Worm (Caenorhabditis elegans) whole organism, young adult: Measurements from ENCODE around the gene nspa-2.

Experiments
- B0035.1 ChIP-seq: sonication (generic microtip); optimal IDR thresholded peaks from 2 replicates; lab custom pipeline; 2016; ENCODE audit warnings: missing genetic modification characterization, mild to moderate bottlenecking, missing compliant biosample characterization, missing genotype, missing genetic modification reagents
- B0336.3 ChIP-seq: fragments of 200-800 bp; sonication (Bioruptor generic); IDR thresholded peaks from 2 replicates; pipeline ENCODE4 v1.3.6; 2022; ENCODE audit warnings: missing genetic modification characterization, missing compliant biosample characterization
- F33H1.4 ChIP-seq: fragments of 200-800 bp; sonication (Bioruptor generic); IDR thresholded peaks from 2 replicates; pipeline ENCODE4 v1.3.6; 2022; ENCODE audit warnings: missing genetic modification reagents, missing genetic modification characterization, missing compliant biosample characterization
- F37B4.10 ChIP-seq: fragments of 200-800 bp; sonication (Bioruptor generic); IDR thresholded peaks from 2 replicates; pipeline ENCODE4 v1.3.6; 2022; ENCODE audit warnings: missing genetic modification characterization, missing compliant biosample characterization
- F39B2.1 ChIP-seq: fragments of 200-800 bp; sonication (Bioruptor generic); IDR thresholded peaks from 2 replicates; pipeline ENCODE4 v1.3.6; 2022; ENCODE audit warnings: missing genetic modification reagents, missing genetic modification characterization, missing compliant biosample characterization
- F49E8.2 ChIP-seq: sonication (generic microtip); optimal IDR thresholded peaks from 3 replicates; lab custom pipeline; 2017; ENCODE audit warnings: missing genetic modification characterization, mild to moderate bottlenecking, missing compliant biosample characterization, antibody characterized with exemption, moderate library complexity; ENCODE audit not compliant: insufficient read depth
- F52B5.7 ChIP-seq: sonication (generic microtip); optimal IDR thresholded peaks from 2 replicates; lab custom pipeline; 2016; ENCODE audit warnings: mild to moderate bottlenecking, missing genetic modification characterization, missing compliant biosample characterization
- F55B11.4 ChIP-seq: sonication (generic microtip); optimal IDR thresholded peaks from 2 replicates; lab custom pipeline; 2016; ENCODE audit warnings: missing compliant biosample characterization, missing genetic modification characterization, borderline replicate concordance; ENCODE audit not compliant: insufficient read depth
- F57A8.1 ChIP-seq: fragments of 200-800 bp; sonication (Bioruptor generic); optimal IDR thresholded peaks from 2 replicates; lab custom pipeline; 2018; ENCODE audit warnings: mild to moderate bottlenecking, missing genetic modification characterization, moderate library complexity, missing compliant biosample characterization
- T07F8.4 ChIP-seq: sonication (generic microtip); optimal IDR thresholded peaks from 2 replicates; lab custom pipeline; 2016; ENCODE audit warnings: mild to moderate bottlenecking, missing genetic modification characterization, moderate library complexity, missing compliant biosample characterization
- T26A5.8 ChIP-seq: sonication (generic microtip); optimal IDR thresholded peaks from 2 replicates; lab custom pipeline; 2016; ENCODE audit warnings: missing genetic modification characterization, missing compliant biosample characterization
- Y53F4B.3 ChIP-seq: fragments of 200-800 bp; sonication (Bioruptor generic); IDR thresholded peaks from 2 replicates; pipeline ENCODE4 v1.3.6; 2022; ENCODE audit warnings: missing genetic modification reagents, missing genetic modification characterization, missing compliant biosample characterization
- Y53G8AR.9 ChIP-seq: fragments of 200-800 bp; sonication (Bioruptor generic); conservative IDR thresholded peaks from 2 replicates; pipeline ENCODE4 v1.3.6; 2022; ENCODE audit warnings: missing genetic modification reagents, missing genetic modification characterization, missing compliant biosample characterization
- Y56A3A.18 ChIP-seq: fragments of 200-800 bp; sonication (Bioruptor generic); IDR thresholded peaks from 2 replicates; pipeline ENCODE4 v1.3.6; 2022; ENCODE audit warnings: missing genetic modification reagents, missing genetic modification characterization, missing compliant biosample characterization
- Y79H2A.3 ChIP-seq: fragments of 200-800 bp; sonication (Bioruptor generic); conservative IDR thresholded peaks from 2 replicates; pipeline ENCODE4 v1.3.6; 2022; ENCODE audit warnings: missing genetic modification reagents, missing genetic modification characterization, missing compliant biosample characterization
- Y95B8A.8 ChIP-seq: fragments of 200-800 bp; sonication (Bioruptor generic); IDR thresholded peaks from 2 replicates; pipeline ENCODE4 v1.3.6; 2022; ENCODE audit warnings: missing genetic modification reagents, missing genetic modification characterization, missing compliant biosample characterization
- atf-7 ChIP-seq: sonication (generic microtip); optimal IDR thresholded peaks from 2 replicates; lab custom pipeline; 2017; ENCODE audit warnings: mild to moderate bottlenecking, missing genetic modification characterization, missing compliant biosample characterization
- bed-1 ChIP-seq: fragments of 200-800 bp; sonication (Bioruptor generic); IDR thresholded peaks from 2 replicates; pipeline ENCODE4 v1.3.6; 2022; ENCODE audit warnings: missing genetic modification reagents, missing genetic modification characterization, missing compliant biosample characterization
- ccch-3 ChIP-seq: fragments of 200-800 bp; sonication (Bioruptor generic); optimal IDR thresholded peaks from 2 replicates; lab custom pipeline; 2018; ENCODE audit warnings: mild to moderate bottlenecking, missing genetic modification characterization, missing compliant biosample characterization
- cebp-2 ChIP-seq: fragments of 200-800 bp; sonication (Bioruptor generic); IDR thresholded peaks from 2 replicates; pipeline ENCODE4 v1.3.6; 2022; ENCODE audit warnings: missing genetic modification characterization, missing compliant biosample characterization
- ceh-100 ChIP-seq: fragments of 200-800 bp; sonication (Bioruptor generic); IDR thresholded peaks from 2 replicates; pipeline ENCODE4 v1.3.6; 2022; ENCODE audit warnings: missing genetic modification reagents, missing genetic modification characterization, missing compliant biosample characterization
- ceh-58 ChIP-seq: fragments of 200-800 bp; sonication (Bioruptor generic); IDR thresholded peaks from 2 replicates; pipeline ENCODE4 v1.3.6; 2022; ENCODE audit warnings: missing genetic modification characterization, missing compliant biosample characterization
- ceh-79 ChIP-seq: sonication (generic microtip); optimal IDR thresholded peaks from 2 replicates; lab custom pipeline; 2017; ENCODE audit warnings: mild to moderate bottlenecking, missing genetic modification characterization, missing compliant biosample characterization
- ceh-91 ChIP-seq: fragments of 200-800 bp; sonication (Bioruptor generic); IDR thresholded peaks from 2 replicates; pipeline ENCODE4 v1.3.6; 2022; ENCODE audit warnings: missing genetic modification reagents, missing genetic modification characterization, missing compliant biosample characterization
- chd-7 ChIP-seq: sonication (generic microtip); optimal IDR thresholded peaks from 2 replicates; lab custom pipeline; 2016; ENCODE audit warnings: mild to moderate bottlenecking, missing genetic modification characterization, moderate library complexity, missing compliant biosample characterization
- dpl-1 ChIP-seq: fragments of 150-350 bp; optimal IDR thresholded peaks from 2 replicates; lab custom pipeline; 2014; ENCODE audit warnings: missing biosample characterization, missing genetic modification reagents, missing genetic modification characterization
- efl-1 ChIP-seq: fragments of 150-350 bp; optimal IDR thresholded peaks from 2 replicates; lab custom pipeline; 2014; ENCODE audit warnings: missing biosample characterization, missing genetic modification reagents, missing genetic modification characterization
- egrh-3 ChIP-seq: fragments of 200-800 bp; sonication (Bioruptor generic); IDR thresholded peaks from 2 replicates; pipeline ENCODE4 v1.3.6; 2022; ENCODE audit warnings: missing genetic modification reagents, missing genetic modification characterization, missing compliant biosample characterization
- ets-4 ChIP-seq: fragments of 200-800 bp; sonication (Bioruptor generic); optimal IDR thresholded peaks from 2 replicates; lab custom pipeline; 2018; ENCODE audit warnings: mild to moderate bottlenecking, missing genetic modification characterization, missing compliant biosample characterization
- him-1 ChIP-seq: sonication (generic microtip); optimal IDR thresholded peaks from 2 replicates; lab custom pipeline; 2016; ENCODE audit warnings: missing genotype, missing genetic modification reagents, missing genetic modification characterization, missing compliant biosample characterization
- hsf-1 ChIP-seq: fragments of 200-800 bp; sonication (Bioruptor generic); IDR thresholded peaks from 2 replicates; pipeline ENCODE4 v1.3.6; 2022; ENCODE audit warnings: missing genetic modification reagents, missing genetic modification characterization, missing compliant biosample characterization
- lag-1 ChIP-seq: fragments of 200-800 bp; sonication (Bioruptor generic); IDR thresholded peaks from 2 replicates; pipeline ENCODE4 v1.3.6; 2022; ENCODE audit warnings: missing genetic modification reagents, missing genetic modification characterization, missing compliant biosample characterization
- let-607 ChIP-seq, 2 experiments: fragments of 200-800 bp in 1 of 2; sonication (Bioruptor generic) in 1 of 2; sonication (generic microtip) in 1 of 2; optimal IDR thresholded peaks; 2 replicates each; lab custom pipeline; 2016 to 2018; ENCODE audit warnings: mild to moderate bottlenecking in 2 of 2, missing compliant biosample characterization in 2 of 2, missing genetic modification characterization in 2 of 2, moderate library complexity in 2 of 2, missing genotype in 1 of 2
- lin-54 ChIP-seq: fragments of 200-800 bp; sonication (Bioruptor generic); optimal IDR thresholded peaks from 2 replicates; lab custom pipeline; 2018; ENCODE audit warnings: mild to moderate bottlenecking, missing genetic modification characterization, missing compliant biosample characterization
- lir-1 ChIP-seq: fragments of 200-800 bp; sonication (Bioruptor generic); conservative IDR thresholded peaks from 2 replicates; pipeline ENCODE4 v1.3.6; 2022; ENCODE audit warnings: missing genetic modification reagents, missing genetic modification characterization, missing compliant biosample characterization
- mxl-1 ChIP-seq: sonication (generic microtip); optimal IDR thresholded peaks from 2 replicates; lab custom pipeline; 2016; ENCODE audit warnings: missing genetic modification characterization, missing compliant biosample characterization
- nfya-1 ChIP-seq: sonication (generic microtip); optimal IDR thresholded peaks from 2 replicates; lab custom pipeline; 2017; ENCODE audit warnings: antibody characterized with exemption, missing compliant biosample characterization, missing genetic modification characterization, borderline replicate concordance; ENCODE audit not compliant: insufficient read depth
- nhr-120 ChIP-seq: fragments of 200-800 bp; sonication (Bioruptor generic); IDR thresholded peaks from 2 replicates; pipeline ENCODE4 v1.3.6; 2022; ENCODE audit warnings: missing genetic modification characterization, missing compliant biosample characterization
- nhr-179 ChIP-seq: sonication (generic microtip); optimal IDR thresholded peaks from 2 replicates; lab custom pipeline; 2016; ENCODE audit warnings: mild to moderate bottlenecking, missing genetic modification characterization, missing compliant biosample characterization
- nhr-90 ChIP-seq: sonication (generic microtip); optimal IDR thresholded peaks from 2 replicates; lab custom pipeline; 2016; ENCODE audit warnings: missing genotype, mild to moderate bottlenecking, missing genetic modification characterization, missing compliant biosample characterization
- somi-1 ChIP-seq: fragments of 200-800 bp; sonication (Bioruptor generic); optimal IDR thresholded peaks from 2 replicates; lab custom pipeline; 2018; ENCODE audit warnings: mild to moderate bottlenecking, missing genetic modification characterization, missing compliant biosample characterization
- unc-62 ChIP-seq: fragments of 150-350 bp; optimal IDR thresholded peaks from 2 replicates; lab custom pipeline; 2014; ENCODE audit warnings: missing biosample characterization, missing genetic modification reagents, missing genetic modification characterization
- xnd-1 ChIP-seq: sonication (generic microtip); optimal IDR thresholded peaks from 2 replicates; lab custom pipeline; 2016; ENCODE audit warnings: missing genotype, missing genetic modification reagents, missing genetic modification characterization, missing compliant biosample characterization
- zfh-2 ChIP-seq: fragments of 200-800 bp; sonication (Bioruptor generic); conservative IDR thresholded peaks from 2 replicates; pipeline ENCODE4 v1.3.6; 2022; ENCODE audit warnings: missing genetic modification reagents, missing genetic modification characterization, missing compliant biosample characterization
- zim-3 ChIP-seq: sonication (generic microtip); optimal IDR thresholded peaks from 2 replicates; lab custom pipeline; 2017; ENCODE audit warnings: mild to moderate bottlenecking, missing genetic modification characterization, moderate library complexity, missing compliant biosample characterization
- ztf-26 ChIP-seq: sonication (generic microtip); optimal IDR thresholded peaks from 2 replicates; lab custom pipeline; 2017; ENCODE audit warnings: missing genetic modification characterization, missing compliant biosample characterization
- ztf-28 ChIP-seq: fragments of 200-800 bp; sonication (Bioruptor generic); IDR thresholded peaks from 2 replicates; pipeline ENCODE4 v1.3.6; 2022; ENCODE audit warnings: missing genetic modification reagents, missing genetic modification characterization, missing compliant biosample characterization
- ztf-3 ChIP-seq: fragments of 200-800 bp; sonication (Bioruptor generic); optimal IDR thresholded peaks from 2 replicates; lab custom pipeline; 2018; ENCODE audit warnings: mild to moderate bottlenecking, missing genetic modification characterization, missing compliant biosample characterization

nspa-2 gene

DNA sequence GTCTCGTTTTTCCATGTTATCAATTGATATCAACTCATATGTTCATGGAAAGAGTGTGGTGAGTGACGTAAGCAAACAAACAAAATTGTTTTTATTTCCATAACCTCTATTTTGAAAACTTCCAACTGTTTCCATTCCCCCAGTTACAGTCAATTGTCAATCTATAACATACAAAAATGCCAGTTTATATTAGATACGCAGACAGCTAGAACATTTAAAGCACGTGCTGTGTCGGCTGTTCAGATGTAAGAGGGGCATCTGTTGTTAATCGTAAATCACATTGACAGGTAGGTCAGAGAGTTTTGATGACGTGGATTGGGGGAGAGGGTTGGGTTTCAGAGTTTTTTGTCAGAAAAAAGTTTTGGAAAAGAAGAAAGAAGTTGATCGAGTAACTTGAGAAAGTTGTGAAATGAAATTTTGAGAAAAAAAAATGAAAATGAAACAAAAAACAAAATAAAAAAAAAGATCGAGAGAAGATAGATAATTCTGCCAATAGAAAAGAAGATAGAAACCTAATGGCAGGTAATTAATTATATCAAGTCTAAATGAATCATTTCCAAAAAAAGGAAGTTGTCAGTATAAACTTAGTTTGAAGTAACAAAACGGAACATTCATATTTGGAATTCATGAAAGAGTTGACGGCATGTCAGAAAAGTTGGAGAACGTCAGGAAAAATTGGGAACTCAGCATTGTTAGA is 42.2 kb upstream of the nspa-2 start (continued):
- no peak for TF ChIP-seq ztf-28
- TF ChIP-seq cebp-2 (GFP tag; lab: Robert Waterston, UW) = no peak
- TF ChIP-seq nhr-179 (tag; lab: Kevin White, UChicago) = no peak
- no peak for TF ChIP-seq B0035.1 (tag; lab: Kevin White, UChicago)
- TF ChIP-seq F57A8.1 = no peak
- no peak for TF ChIP-seq T07F8.4 (tag; lab: Kevin White, UChicago)
- no peak for TF ChIP-seq F55B11.4 (tag; lab: Kevin White, UChicago)
- TF ChIP-seq zim-3 (tag; lab: Kevin White, UChicago) = peak; percentile 40
- TF ChIP-seq F37B4.10 (GFP tag; lab: Robert Waterston, UW) = no peak
- peak; percentile 28; the same call in 1 of the 2 replicates for TF ChIP-seq B0336.3 (GFP tag; lab: Robert Waterston, UW)
- TF ChIP-seq ztf-3 (GFP tag; lab: Kevin White, UChicago) = no peak
- peak; percentile 85 for TF ChIP-seq somi-1 (GFP tag; lab: Kevin White, UChicago)
- no peak for TF ChIP-seq F49E8.2
- no peak for TF ChIP-seq mxl-1 (tag; lab: Kevin White, UChicago)
- no peak for TF ChIP-seq hsf-1
- TF ChIP-seq Y95B8A.8 (GFP tag; lab: Robert Waterston, UW) = no peak
- TF ChIP-seq unc-62 (GFP tag; lab: Kevin White, UChicago) = peak; percentile 68
- no peak for TF ChIP-seq dpl-1 (GFP tag; lab: Kevin White, UChicago)
- TF ChIP-seq Y79H2A.3 (GFP tag; lab: Robert Waterston, UW) = no peak
- no peak for TF ChIP-seq egrh-3 (GFP tag; lab: Robert Waterston, UW)
- no peak for TF ChIP-seq F33H1.4 (GFP tag; lab: Robert Waterston, UW)
- TF ChIP-seq him-1 = no peak
- TF ChIP-seq lin-54 (GFP tag; lab: Kevin White, UChicago) = peak; percentile 19
- TF ChIP-seq xnd-1 (tag; lab: Kevin White, UChicago) = no peak
- TF ChIP-seq ceh-79 (tag; lab: Kevin White, UChicago) = no peak
- TF ChIP-seq chd-7 = peak; percentile 88
- TF ChIP-seq Y56A3A.18 (GFP tag; lab: Robert Waterston, UW) = no peak
- no peak for TF ChIP-seq ets-4
- TF ChIP-seq ceh-100 = no peak

ce11 chrV:14849628-14850027 is 41.3 kb upstream of the nspa-2 start:
- no peak for TF ChIP-seq nhr-120 (GFP tag; lab: Robert Waterston, UW)
- TF ChIP-seq ztf-26 = peak; percentile 79
- peak; percentile 22 for TF ChIP-seq F52B5.7 (tag; lab: Kevin White, UChicago)
- 0 out of 2 replicates have a peak, but pooled peaks have one; percentile 22 for TF ChIP-seq lir-1 (GFP tag; lab: Robert Waterston, UW)
- TF ChIP-seq atf-7 (tag; lab: Kevin White, UChicago) = peak; percentile 69
- no peak for TF ChIP-seq Y53F4B.3 (GFP tag; lab: Robert Waterston, UW)
- TF ChIP-seq nfya-1 (tag; lab: Kevin White, UChicago) = no peak
- no peak for TF ChIP-seq ztf-28
- TF ChIP-seq efl-1 (GFP tag; lab: Kevin White, UChicago) = no peak
- TF ChIP-seq bed-1 (GFP tag; lab: Robert Waterston, UW) = no peak
- TF ChIP-seq Y53G8AR.9 (GFP tag; lab: Robert Waterston, UW) = no peak; the same call in 1 of the 2 replicates
- TF ChIP-seq F57A8.1 = no peak
- TF ChIP-seq let-607 (tag; optimal IDR thresholded peaks at IDR 0.05; lab: Kevin White, UChicago) = peak; percentile 34 to 54
- TF ChIP-seq nhr-90 (tag; lab: Kevin White, UChicago) = peak; percentile 66
- TF ChIP-seq lag-1 (GFP tag; lab: Robert Waterston, UW) = no peak
- TF ChIP-seq F49E8.2 = no peak
- peak; percentile 57; the same call in 1 of the 2 replicates for TF ChIP-seq zfh-2 (GFP tag; lab: Robert Waterston, UW)
- no peak for TF ChIP-seq ceh-58
- TF ChIP-seq ccch-3 (GFP tag; lab: Kevin White, UChicago) = no peak
- TF ChIP-seq F37B4.10 (GFP tag; lab: Robert Waterston, UW) = 0 out of 2 replicates have a peak, but pooled peaks have one; percentile 30
- TF ChIP-seq F33H1.4 (GFP tag; lab: Robert Waterston, UW) = no peak
- TF ChIP-seq ceh-91 = no peak
- no peak for TF ChIP-seq F39B2.1 (GFP tag; lab: Robert Waterston, UW)
- no peak for TF ChIP-seq T26A5.8 (tag; lab: Kevin White, UChicago)
- TF ChIP-seq ceh-79 (tag; lab: Kevin White, UChicago) = no peak
